Worm (Caenorhabditis elegans) whole organism, young adult: ENCODE results near the gene R02F2.9.

ENCODE experiments used
- B0019.2 ChIP-seq: fragments of 200-800 bp; sonication (Bioruptor generic); conservative IDR thresholded peaks from 2 replicates; pipeline ENCODE4 v1.3.6; 2022; ENCODE audit warnings: missing genetic modification reagents, missing genetic modification characterization, missing compliant biosample characterization
- B0035.1 ChIP-seq: sonication (generic microtip); optimal IDR thresholded peaks from 2 replicates; lab custom pipeline; 2016; ENCODE audit warnings: missing genetic modification characterization, mild to moderate bottlenecking, missing compliant biosample characterization, missing genotype, missing genetic modification reagents
- F33H1.4 ChIP-seq: fragments of 200-800 bp; sonication (Bioruptor generic); IDR thresholded peaks from 2 replicates; pipeline ENCODE4 v1.3.6; 2022; ENCODE audit warnings: missing genetic modification reagents, missing genetic modification characterization, missing compliant biosample characterization
- F49E8.2 ChIP-seq: sonication (generic microtip); optimal IDR thresholded peaks from 3 replicates; lab custom pipeline; 2017; ENCODE audit warnings: missing genetic modification characterization, mild to moderate bottlenecking, missing compliant biosample characterization, antibody characterized with exemption, moderate library complexity; ENCODE audit not compliant: insufficient read depth
- F57C9.4 ChIP-seq: sonication (generic microtip); optimal IDR thresholded peaks from 2 replicates; lab custom pipeline; 2017; ENCODE audit warnings: mild to moderate bottlenecking, missing genetic modification characterization, missing compliant biosample characterization
- Y53G8AR.9 ChIP-seq: fragments of 200-800 bp; sonication (Bioruptor generic); conservative IDR thresholded peaks from 2 replicates; pipeline ENCODE4 v1.3.6; 2022; ENCODE audit warnings: missing genetic modification reagents, missing genetic modification characterization, missing compliant biosample characterization
- Y79H2A.3 ChIP-seq: fragments of 200-800 bp; sonication (Bioruptor generic); conservative IDR thresholded peaks from 2 replicates; pipeline ENCODE4 v1.3.6; 2022; ENCODE audit warnings: missing genetic modification reagents, missing genetic modification characterization, missing compliant biosample characterization
- attf-3 ChIP-seq: fragments of 200-800 bp; sonication (Bioruptor generic); conservative IDR thresholded peaks from 2 replicates; pipeline ENCODE4 v1.3.6; 2022; ENCODE audit warnings: missing genetic modification reagents, missing genetic modification characterization, missing compliant biosample characterization
- attf-5 ChIP-seq: fragments of 200-800 bp; sonication (Bioruptor generic); optimal IDR thresholded peaks from 2 replicates; lab custom pipeline; 2018; ENCODE audit warnings: mild to moderate bottlenecking, missing genetic modification characterization, missing compliant biosample characterization
- bed-1 ChIP-seq: fragments of 200-800 bp; sonication (Bioruptor generic); IDR thresholded peaks from 2 replicates; pipeline ENCODE4 v1.3.6; 2022; ENCODE audit warnings: missing genetic modification reagents, missing genetic modification characterization, missing compliant biosample characterization
- bed-2 ChIP-seq: fragments of 200-800 bp; sonication (Bioruptor generic); IDR thresholded peaks from 2 replicates; pipeline ENCODE4 v1.3.6; 2022; ENCODE audit warnings: missing genetic modification reagents, missing genetic modification characterization, missing compliant biosample characterization
- ceh-27 ChIP-seq: fragments of 200-800 bp; sonication (Bioruptor generic); optimal IDR thresholded peaks from 2 replicates; lab custom pipeline; 2018; ENCODE audit warnings: mild to moderate bottlenecking, missing genetic modification characterization, moderate library complexity, missing compliant biosample characterization
- ceh-79 ChIP-seq: sonication (generic microtip); optimal IDR thresholded peaks from 2 replicates; lab custom pipeline; 2017; ENCODE audit warnings: mild to moderate bottlenecking, missing genetic modification characterization, missing compliant biosample characterization
- dox-1 ChIP-seq: fragments of 200-800 bp; sonication (Bioruptor generic); IDR thresholded peaks from 2 replicates; pipeline ENCODE4 v1.3.6; 2022; ENCODE audit warnings: missing genetic modification reagents, missing genetic modification characterization, missing compliant biosample characterization
- dpff-1 ChIP-seq: sonication (generic microtip); optimal IDR thresholded peaks from 2 replicates; lab custom pipeline; 2017; ENCODE audit warnings: mild to moderate bottlenecking, missing genetic modification characterization, missing compliant biosample characterization
- efl-1 ChIP-seq: fragments of 150-350 bp; optimal IDR thresholded peaks from 2 replicates; lab custom pipeline; 2014; ENCODE audit warnings: missing biosample characterization, missing genetic modification reagents, missing genetic modification characterization
- egl-44 ChIP-seq: fragments of 200-800 bp; sonication (Bioruptor generic); IDR thresholded peaks from 2 replicates; pipeline ENCODE4 v1.3.6; 2022; ENCODE audit warnings: missing genetic modification reagents, missing genetic modification characterization, missing compliant biosample characterization
- gei-17 ChIP-seq: fragments of 200-800 bp; sonication (Bioruptor generic); optimal IDR thresholded peaks from 2 replicates; lab custom pipeline; 2018; ENCODE audit warnings: mild to moderate bottlenecking, missing genetic modification characterization, missing compliant biosample characterization
- him-1 ChIP-seq: sonication (generic microtip); optimal IDR thresholded peaks from 2 replicates; lab custom pipeline; 2016; ENCODE audit warnings: missing genotype, missing genetic modification reagents, missing genetic modification characterization, missing compliant biosample characterization
- hlh-12 ChIP-seq: sonication (generic microtip); optimal IDR thresholded peaks from 2 replicates; lab custom pipeline; 2016; ENCODE audit warnings: missing genetic modification characterization, missing compliant biosample characterization
- hrde-1 ChIP-seq: sonication (generic microtip); optimal IDR thresholded peaks from 2 replicates; lab custom pipeline; 2016; ENCODE audit warnings: missing genetic modification characterization, mild to moderate bottlenecking, missing compliant biosample characterization, moderate library complexity, missing genotype, missing genetic modification reagents, borderline replicate concordance
- lsl-1 ChIP-seq: fragments of 200-800 bp; sonication (Bioruptor generic); optimal IDR thresholded peaks from 2 replicates; lab custom pipeline; 2018; ENCODE audit warnings: mild to moderate bottlenecking, missing genetic modification characterization, moderate library complexity, missing compliant biosample characterization
- madf-10 ChIP-seq: sonication (generic microtip); optimal IDR thresholded peaks from 2 replicates; lab custom pipeline; 2016; ENCODE audit warnings: mild to moderate bottlenecking, missing genetic modification characterization, missing compliant biosample characterization
- madf-6 ChIP-seq: fragments of 200-800 bp; sonication (Bioruptor generic); IDR thresholded peaks from 2 replicates; pipeline ENCODE4 v1.3.6; 2022; ENCODE audit warnings: missing genetic modification reagents, missing genetic modification characterization, missing compliant biosample characterization
- madf-8 ChIP-seq: fragments of 200-800 bp; sonication (Bioruptor generic); conservative IDR thresholded peaks from 2 replicates; pipeline ENCODE4 v1.3.6; 2022; ENCODE audit warnings: missing genetic modification reagents, missing genetic modification characterization, missing compliant biosample characterization
- mcd-1 ChIP-seq: fragments of 200-800 bp; sonication (Bioruptor generic); IDR thresholded peaks from 2 replicates; pipeline ENCODE4 v1.3.6; 2022; ENCODE audit warnings: missing genetic modification reagents, missing genetic modification characterization, missing compliant biosample characterization
- mes-4 ChIP-seq: sonication (generic microtip); optimal IDR thresholded peaks from 2 replicates; lab custom pipeline; 2016; ENCODE audit warnings: missing genotype, missing genetic modification characterization, missing compliant biosample characterization
- mxl-1 ChIP-seq: sonication (generic microtip); optimal IDR thresholded peaks from 2 replicates; lab custom pipeline; 2016; ENCODE audit warnings: missing genetic modification characterization, missing compliant biosample characterization
- nfya-1 ChIP-seq: sonication (generic microtip); optimal IDR thresholded peaks from 2 replicates; lab custom pipeline; 2017; ENCODE audit warnings: antibody characterized with exemption, missing compliant biosample characterization, missing genetic modification characterization, borderline replicate concordance; ENCODE audit not compliant: insufficient read depth
- nfya-2 ChIP-seq: fragments of 200-800 bp; sonication (Bioruptor generic); IDR thresholded peaks from 2 replicates; pipeline ENCODE4 v1.3.6; 2022; ENCODE audit warnings: missing genetic modification reagents, missing genetic modification characterization, missing compliant biosample characterization
- nhr-27 ChIP-seq: fragments of 200-800 bp; sonication (Bioruptor generic); optimal IDR thresholded peaks from 2 replicates; lab custom pipeline; 2018; ENCODE audit warnings: mild to moderate bottlenecking, missing genetic modification characterization, moderate library complexity, missing compliant biosample characterization
- rcor-1 ChIP-seq: fragments of 200-800 bp; sonication (Bioruptor generic); IDR thresholded peaks from 2 replicates; pipeline ENCODE4 v1.3.6; 2022; ENCODE audit warnings: missing genetic modification reagents, missing genetic modification characterization, missing compliant biosample characterization
- rec-8 ChIP-seq, 2 experiments: sonication (generic microtip); optimal IDR thresholded peaks; 2 replicates each; lab custom pipeline; 2016; ENCODE audit warnings: mild to moderate bottlenecking in 2 of 2, missing genetic modification characterization in 2 of 2, missing genetic modification reagents in 2 of 2, missing genotype in 2 of 2, missing biosample characterization in 1 of 2, missing compliant biosample characterization in 1 of 2, moderate library complexity in 1 of 2
- snpc-1.1 ChIP-seq: sonication (generic microtip); optimal IDR thresholded peaks from 2 replicates; lab custom pipeline; 2017; ENCODE audit warnings: missing genetic modification characterization, mild to moderate bottlenecking, missing compliant biosample characterization, antibody characterized with exemption, moderate library complexity, missing genotype, missing genetic modification reagents; ENCODE audit not compliant: insufficient read depth
- snpc-3.4 ChIP-seq: sonication (generic microtip); optimal IDR thresholded peaks from 2 replicates; lab custom pipeline; 2017; ENCODE audit warnings: missing genetic modification characterization, mild to moderate bottlenecking, missing compliant biosample characterization, antibody characterized with exemption, moderate library complexity, missing genotype, missing genetic modification reagents
- snpc-4 ChIP-seq, 5 experiments: fragments of 150-350 bp in 1 of 5; sonication (generic microtip) in 4 of 5; optimal IDR thresholded peaks; 2 replicates each; lab custom pipeline; 2014 to 2018; ENCODE audit warnings: missing genetic modification characterization in 5 of 5, missing biosample characterization in 3 of 5, antibody characterized with exemption in 2 of 5, mild to moderate bottlenecking in 2 of 5, missing compliant biosample characterization in 2 of 5, missing genotype in 2 of 5, moderate library complexity in 2 of 5, missing genetic modification reagents in 1 of 5
- tbp1 ChIP-seq: fragments of 200-800 bp; sonication (Bioruptor generic); optimal IDR thresholded peaks from 2 replicates; lab custom pipeline; 2018; ENCODE audit warnings: mild to moderate bottlenecking, missing genetic modification characterization, missing compliant biosample characterization
- tbx-9 ChIP-seq: sonication (generic microtip); optimal IDR thresholded peaks from 2 replicates; lab custom pipeline; 2016; ENCODE audit warnings: borderline replicate concordance, missing genetic modification characterization, inconsistent platforms, missing compliant biosample characterization
- xnd-1 ChIP-seq: sonication (generic microtip); optimal IDR thresholded peaks from 2 replicates; lab custom pipeline; 2016; ENCODE audit warnings: missing genotype, missing genetic modification reagents, missing genetic modification characterization, missing compliant biosample characterization
- ztf-3 ChIP-seq: fragments of 200-800 bp; sonication (Bioruptor generic); optimal IDR thresholded peaks from 2 replicates; lab custom pipeline; 2018; ENCODE audit warnings: mild to moderate bottlenecking, missing genetic modification characterization, missing compliant biosample characterization

R02F2.9 gene

DNA sequence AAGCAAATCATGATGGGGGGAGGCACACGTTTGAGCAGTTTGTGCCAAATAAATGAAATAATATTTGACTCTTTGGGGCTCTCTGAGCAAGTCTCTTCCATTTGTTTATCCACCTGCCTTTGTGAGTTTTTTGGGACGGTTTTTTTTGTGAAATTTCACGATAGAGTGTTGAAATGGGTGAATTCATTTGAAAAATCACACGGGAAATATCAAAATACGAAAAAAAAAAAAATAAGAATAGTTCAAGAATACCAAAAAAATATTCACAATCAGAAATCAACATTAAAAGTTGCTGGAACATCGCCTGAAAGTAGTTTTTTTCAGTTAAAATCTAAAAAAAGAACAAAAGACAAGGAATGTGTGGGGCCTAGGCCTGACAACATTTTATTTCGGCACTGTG is 13.5 kb downstream of the R02F2.9 start, which contains the start of gene pqn-25:
Gene pqn-25 (minus strand): TSS at position 101 of the 400 bp plus-strand sequence.
- TF ChIP-seq hrde-1 (tag; lab: Kevin White, UChicago) = no peak
- no peak for TF ChIP-seq mes-4 (tag; lab: Kevin White, UChicago)
- TF ChIP-seq madf-10 (tag; lab: Kevin White, UChicago) = no peak
- TF ChIP-seq Y79H2A.3 (GFP tag; lab: Robert Waterston, UW) = no peak
- TF ChIP-seq ceh-27 (GFP tag; lab: Kevin White, UChicago) = no peak
- TF ChIP-seq snpc-3.4 (tag; lab: Kevin White, UChicago) = no peak
- TF ChIP-seq ztf-3 (GFP tag; lab: Kevin White, UChicago) = no peak
- no peak for TF ChIP-seq attf-5 (GFP tag; lab: Kevin White, UChicago)
- TF ChIP-seq nfya-1 (tag; lab: Kevin White, UChicago) = no peak
- TF ChIP-seq hlh-12 (tag; lab: Kevin White, UChicago) = no peak
- no peak for TF ChIP-seq mcd-1 (GFP tag; lab: Robert Waterston, UW)
- TF ChIP-seq tbp1 (GFP tag; lab: Kevin White, UChicago) = no peak
- TF ChIP-seq, all 124 proteins: peak for 0

DNA sequence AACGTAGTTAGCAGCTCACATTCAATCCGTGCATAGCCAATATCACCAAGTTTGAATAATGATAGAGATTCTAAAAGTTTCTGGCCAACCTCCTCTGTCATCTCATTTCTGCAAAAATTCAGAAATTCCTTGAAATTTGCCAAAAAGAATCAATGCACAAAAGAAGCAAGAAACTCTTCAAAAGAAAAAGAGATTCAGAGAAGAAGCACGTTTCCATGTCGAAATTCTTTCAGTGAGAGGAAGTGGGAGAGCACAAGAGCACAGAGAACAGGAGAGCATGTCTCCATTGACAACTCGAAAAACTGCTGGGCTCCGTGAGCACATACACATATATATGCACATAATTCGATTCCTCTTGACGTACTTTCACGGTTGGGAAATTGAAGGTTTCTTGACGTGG is 18.4 kb downstream of the R02F2.9 start, which contains the start of gene nekl-4:
Gene nekl-4 (minus strand): TSS at position 101 of the 400 bp plus-strand sequence.
- TF ChIP-seq B0019.2 = no peak
- TF ChIP-seq Y53G8AR.9 (GFP tag; lab: Robert Waterston, UW) = no peak
- no peak for TF ChIP-seq nhr-27 (tag; lab: Kevin White, UChicago)
- TF ChIP-seq nfya-2 (GFP tag; lab: Robert Waterston, UW) = no peak
- TF ChIP-seq snpc-4 (GFP tag; optimal IDR thresholded peaks at IDR 0.05; lab: Kevin White, UChicago) = no peak
- TF ChIP-seq snpc-4 (tag; optimal IDR thresholded peaks at IDR 0.05; lab: Kevin White, UChicago) = no peak
- TF ChIP-seq him-1 (tag; lab: Kevin White, UChicago) = no peak
- TF ChIP-seq tbx-9 = no peak
- no peak for TF ChIP-seq bed-2

DNA sequence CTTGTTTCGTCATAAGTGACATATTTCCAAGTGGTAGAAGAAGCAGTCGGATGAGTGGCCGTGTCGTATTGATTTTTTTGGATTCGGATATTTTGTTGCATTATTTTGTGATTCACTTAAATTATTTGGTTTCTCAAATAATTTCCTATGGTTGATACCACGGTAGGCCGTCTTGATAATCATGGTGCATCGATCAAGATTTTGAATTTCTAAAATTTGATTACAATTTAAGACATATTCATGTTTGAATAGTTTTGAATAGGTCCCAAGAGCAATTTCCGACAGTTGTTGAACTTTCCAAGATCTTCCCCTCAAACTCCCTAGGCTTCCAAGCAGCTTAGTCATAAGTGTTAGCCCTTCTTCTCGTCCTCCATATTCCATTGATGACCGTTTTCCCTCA is 22.9 kb downstream of the R02F2.9 start, which contains the start of gene D1044.4:
Gene D1044.4 (minus strand): TSS at position 101 of the 400 bp plus-strand sequence.
- TF ChIP-seq mxl-1 (tag; lab: Kevin White, UChicago) (no peak), B0035.1 (tag; lab: Kevin White, UChicago) (no peak), bed-1 (GFP tag; lab: Robert Waterston, UW) (no peak), dox-1 (GFP tag; lab: Robert Waterston, UW) (no peak), ceh-79 (tag; lab: Kevin White, UChicago) (no peak), rec-8 (tag; optimal IDR thresholded peaks at IDR 0.05; lab: Kevin White, UChicago) (no peak)

DNA sequence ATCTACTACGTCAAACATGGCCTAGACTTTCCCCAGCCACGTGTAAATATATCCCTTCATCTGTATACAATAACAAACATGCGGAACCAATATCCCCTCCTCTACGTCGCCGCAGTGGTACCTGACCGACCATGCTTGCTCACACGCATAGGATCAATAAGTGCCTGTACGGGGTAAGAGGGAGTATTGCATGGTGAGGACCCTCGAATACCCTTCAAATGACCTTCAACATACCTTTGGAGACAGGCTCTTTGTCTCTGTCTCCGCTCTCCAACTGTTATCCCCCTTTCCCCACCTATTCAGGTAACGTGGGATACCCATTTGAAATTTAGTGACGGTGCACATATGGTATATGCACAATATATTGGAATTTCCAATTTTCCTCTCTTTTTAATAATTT is 27.0 kb downstream of the R02F2.9 start, which contains the start of gene dex-1:
Gene dex-1 (plus strand): TSS at position 132 of the 400 bp plus-strand sequence.
- no peak for TF ChIP-seq gei-17 (GFP tag; lab: Kevin White, UChicago)
- TF ChIP-seq Y79H2A.3 (GFP tag; lab: Robert Waterston, UW) = no peak
- no peak for TF ChIP-seq egl-44 (GFP tag; lab: Robert Waterston, UW)

DNA sequence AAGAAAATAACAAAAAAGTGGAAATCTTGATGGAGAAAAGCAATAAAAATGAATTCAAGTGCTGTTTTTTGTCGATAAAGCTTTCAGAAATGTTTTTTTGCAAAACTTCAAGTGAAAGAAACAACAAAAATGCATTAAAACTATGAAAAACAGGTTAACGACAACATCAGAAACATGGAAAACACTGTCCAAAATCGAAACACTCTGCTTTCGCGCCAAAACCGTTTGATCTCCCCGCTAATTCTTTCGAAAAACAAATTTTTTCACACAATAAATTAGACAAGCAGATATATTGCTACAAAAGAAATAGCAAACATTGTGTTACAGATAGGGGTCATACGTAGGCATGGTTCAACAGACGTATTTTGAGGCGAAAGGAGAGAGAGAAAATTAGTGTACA is 42.8 kb downstream of the R02F2.9 start:
- TF ChIP-seq dpff-1 (no peak), lsl-1 (no peak), rcor-1 (GFP tag; lab: Robert Waterston, UW) (no peak), madf-8 (GFP tag; lab: Robert Waterston, UW) (0 out of 2 replicates have a peak, but pooled peaks have one; percentile 10), xnd-1 (tag; lab: Kevin White, UChicago) (peak; percentile 6), snpc-1.1 (tag; lab: Kevin White, UChicago) (no peak), attf-5 (GFP tag; lab: Kevin White, UChicago) (no peak), F57C9.4 (tag; lab: Kevin White, UChicago) (no peak), madf-6 (peak; percentile 79), F33H1.4 (0 out of 2 replicates have a peak, but pooled peaks have one; percentile 38), ceh-79 (tag; lab: Kevin White, UChicago) (no peak), F49E8.2 (tag; lab: Kevin White, UChicago) (peak; percentile 67), efl-1 (GFP tag; lab: Kevin White, UChicago) (peak; percentile 80), attf-3 (GFP tag; lab: Robert Waterston, UW) (no peak)
